Worm (Caenorhabditis elegans) whole organism, L2 larva: ENCODE measurements around the gene H40L08.3.

Experiments used
- R02D3.7 ChIP-seq: fragments of 150-350 bp; optimal IDR thresholded peaks from 2 replicates; lab custom pipeline; 2014; ENCODE audit warnings: missing biosample characterization, missing genetic modification characterization
- blmp-1 ChIP-seq: sonication (generic microtip); optimal IDR thresholded peaks from 2 replicates; lab custom pipeline; 2017; ENCODE audit warnings: missing genetic modification characterization, mild to moderate bottlenecking, missing compliant biosample characterization, antibody characterized with exemption, moderate library complexity; ENCODE audit not compliant: insufficient read depth
- ceh-16 ChIP-seq: fragments of 150-350 bp; optimal IDR thresholded peaks from 2 replicates; lab custom pipeline; 2014; ENCODE audit warnings: missing biosample characterization, missing genetic modification characterization
- elt-3 ChIP-seq: sonication (generic microtip); optimal IDR thresholded peaks from 2 replicates; lab custom pipeline; 2017; ENCODE audit warnings: missing biosample characterization, missing genetic modification characterization
- fos-1 ChIP-seq: fragments of 150-350 bp; optimal IDR thresholded peaks from 2 replicates; lab custom pipeline; 2014; ENCODE audit warnings: missing biosample characterization, missing genetic modification characterization
- mdl-1 ChIP-seq, 2 experiments: fragments of 150-350 bp in 1 of 2; sonication (generic microtip) in 1 of 2; optimal IDR thresholded peaks; 2 replicates each; lab custom pipeline; 2017; ENCODE audit warnings: missing biosample characterization in 2 of 2, missing genetic modification characterization in 2 of 2
- nhr-10 ChIP-seq: sonication (generic microtip); optimal IDR thresholded peaks from 2 replicates; lab custom pipeline; 2017; ENCODE audit warnings: missing biosample characterization, missing genetic modification characterization
- nhr-23 ChIP-seq: fragments of 150-350 bp; optimal IDR thresholded peaks from 2 replicates; lab custom pipeline; 2014; ENCODE audit warnings: missing biosample characterization, missing genetic modification reagents, missing genetic modification characterization
- sem-4 ChIP-seq: fragments of 150-350 bp; optimal IDR thresholded peaks from 2 replicates; lab custom pipeline; 2014; ENCODE audit warnings: missing biosample characterization, missing genetic modification reagents, missing genetic modification characterization
- skn-1 ChIP-seq: sonication (generic microtip); optimal IDR thresholded peaks from 2 replicates; lab custom pipeline; 2017; ENCODE audit warnings: missing biosample characterization, missing genetic modification characterization
- snpc-4 ChIP-seq: fragments of 150-350 bp; optimal IDR thresholded peaks from 2 replicates; lab custom pipeline; 2014; ENCODE audit warnings: missing biosample characterization, missing genetic modification characterization
- unc-39 ChIP-seq: fragments of 150-350 bp; optimal IDR thresholded peaks from 2 replicates; lab custom pipeline; 2014; ENCODE audit warnings: missing biosample characterization, missing genetic modification characterization
- unc-55 ChIP-seq: fragments of 150-350 bp; sonication (generic microtip); optimal IDR thresholded peaks from 3 replicates; lab custom pipeline; 2014; ENCODE audit warnings: missing biosample characterization, missing genetic modification reagents, missing genetic modification characterization
- zag-1 ChIP-seq: fragments of 150-350 bp; optimal IDR thresholded peaks from 2 replicates; lab custom pipeline; 2014; ENCODE audit warnings: missing biosample characterization, missing genetic modification characterization

- no peak for TF ChIP-seq skn-1 (tag; lab: Kevin White, UChicago)
- no peak for TF ChIP-seq sem-4 (tag; lab: Kevin White, UChicago)
- TF ChIP-seq mdl-1 (tag; optimal IDR thresholded peaks at IDR 0.05; lab: Kevin White, UChicago) = no peak
- no peak for TF ChIP-seq ceh-16 (tag; lab: Kevin White, UChicago)
- no peak for TF ChIP-seq snpc-4 (tag; lab: Kevin White, UChicago)
- TF ChIP-seq R02D3.7 (tag; lab: Kevin White, UChicago) = no peak
- no peak for TF ChIP-seq zag-1
- TF ChIP-seq elt-3 = no peak
- no peak for TF ChIP-seq unc-55 (GFP tag; lab: Kevin White, UChicago)
- TF ChIP-seq unc-39 (tag; lab: Kevin White, UChicago) = no peak
- no peak for TF ChIP-seq fos-1 (tag; lab: Kevin White, UChicago)
- TF ChIP-seq nhr-23 = no peak
- no peak for TF ChIP-seq blmp-1 (tag; lab: Kevin White, UChicago)
- no peak for TF ChIP-seq nhr-10
Measured at ce11 chrX:15081486-15081885, 5.6 kb upstream of the H40L08.3 start.
